Fruit fly (Drosophila melanogaster) whole organism, embryonic: ENCODE data around the gene eloF.
A peak's percentile ranks its signal among the peaks of the same experiment; 100 is the strongest.

Experiments used
- Bgb ChIP-seq: fragments of 200-800 bp; sonication (Bioruptor generic); IDR thresholded peaks from 2 replicates; pipeline ENCODE4 v1.3.6; 2022; ENCODE audit warnings: missing biosample characterization, missing genetic modification characterization; ENCODE audit not compliant: partially characterized antibody
- Blimp-1 ChIP-seq: fragments of 200-800 bp; sonication (Bioruptor generic); optimal IDR thresholded peaks from 3 replicates; lab custom pipeline; 2018; ENCODE audit warnings: missing biosample characterization, missing genetic modification characterization, mild to moderate bottlenecking, moderate library complexity, missing genetic modification reagents
- CG10462 ChIP-seq: fragments of 200-800 bp; sonication (Bioruptor generic); optimal IDR thresholded peaks from 2 replicates; lab custom pipeline; 2016; ENCODE audit warnings: missing biosample characterization, missing genetic modification characterization
- CG11247 ChIP-seq: fragments of 200-800 bp; sonication (Bioruptor generic); IDR thresholded peaks from 2 replicates; pipeline ENCODE4 v1.3.6; 2022; ENCODE audit warnings: missing biosample characterization, missing genetic modification characterization
- CG11695 ChIP-seq: fragments of 200-800 bp; sonication (Bioruptor generic); IDR thresholded peaks from 3 replicates; pipeline ENCODE4 v1.3.6; 2022; ENCODE audit warnings: missing biosample characterization, missing genetic modification characterization
- CG12104 ChIP-seq: fragments of 200-800 bp; sonication (Bioruptor generic); optimal IDR thresholded peaks from 3 replicates; lab custom pipeline; 2016; ENCODE audit warnings: missing biosample characterization, missing genetic modification characterization
- CG12236 ChIP-seq: fragments of 200-800 bp; sonication (Bioruptor generic); optimal IDR thresholded peaks from 2 replicates; lab custom pipeline; 2016; ENCODE audit warnings: missing biosample characterization, missing genetic modification characterization
- CG12299 ChIP-seq: fragments of 200-800 bp; sonication (Bioruptor generic); optimal IDR thresholded peaks from 2 replicates; lab custom pipeline; 2018; ENCODE audit warnings: missing biosample characterization, mild to moderate bottlenecking, missing genetic modification characterization
- CG13424 ChIP-seq: fragments of 200-800 bp; sonication (Bioruptor generic); optimal IDR thresholded peaks from 2 replicates; lab custom pipeline; 2019; ENCODE audit warnings: missing biosample characterization, mild to moderate bottlenecking, missing genetic modification characterization, moderate library complexity
- CG17186 ChIP-seq: fragments of 200-800 bp; sonication (Bioruptor generic); optimal IDR thresholded peaks from 3 replicates; lab custom pipeline; 2017; ENCODE audit warnings: missing biosample characterization, missing genetic modification reagents, missing genetic modification characterization
- CG17829 ChIP-seq: fragments of 200-800 bp; optimal IDR thresholded peaks from 2 replicates; lab custom pipeline; 2019; ENCODE audit warnings: missing biosample characterization, mild to moderate bottlenecking, missing genetic modification characterization, moderate library complexity
- CG17912 ChIP-seq: fragments of 200-800 bp; sonication (Bioruptor generic); optimal IDR thresholded peaks from 2 replicates; lab custom pipeline; 2018; ENCODE audit warnings: missing biosample characterization, mild to moderate bottlenecking, missing genetic modification characterization
- CG18262 ChIP-seq: fragments of 200-800 bp; optimal IDR thresholded peaks from 3 replicates; lab custom pipeline; 2019; ENCODE audit warnings: missing biosample characterization, mild to moderate bottlenecking, missing genetic modification characterization, moderate library complexity
- CG2120 ChIP-seq: fragments of 200-800 bp; sonication (Bioruptor generic); optimal IDR thresholded peaks from 3 replicates; lab custom pipeline; 2016; ENCODE audit warnings: missing biosample characterization, missing genetic modification characterization
- CG4360 ChIP-seq: fragments of 200-800 bp; sonication (Bioruptor generic); IDR thresholded peaks from 2 replicates; pipeline ENCODE4 v1.3.6; 2022; ENCODE audit warnings: missing biosample characterization, missing genetic modification characterization
- CG7745 ChIP-seq: fragments of 200-800 bp; sonication (Bioruptor generic); optimal IDR thresholded peaks from 2 replicates; lab custom pipeline; 2018; ENCODE audit warnings: missing biosample characterization, mild to moderate bottlenecking, missing genetic modification characterization, moderate library complexity
- CG8388 ChIP-seq: fragments of 200-800 bp; sonication (Bioruptor generic); optimal IDR thresholded peaks from 2 replicates; lab custom pipeline; 2019; ENCODE audit warnings: missing biosample characterization, mild to moderate bottlenecking, missing genetic modification characterization, moderate library complexity
- CG9817 ChIP-seq: fragments of 200-800 bp; sonication (Bioruptor generic); optimal IDR thresholded peaks from 2 replicates; lab custom pipeline; 2018; ENCODE audit warnings: missing biosample characterization, mild to moderate bottlenecking, missing genetic modification characterization, moderate library complexity
- Fer2 ChIP-seq: fragments of 200-800 bp; sonication (Bioruptor generic); optimal IDR thresholded peaks from 2 replicates; lab custom pipeline; 2018; ENCODE audit warnings: missing biosample characterization, mild to moderate bottlenecking, missing genetic modification characterization, moderate library complexity
- Gsc ChIP-seq: fragments of 200-800 bp; sonication (Bioruptor generic); IDR thresholded peaks from 2 replicates; pipeline ENCODE4 v1.3.6; 2022; ENCODE audit warnings: missing biosample characterization, missing genetic modification characterization
- HLHmδ ChIP-seq: fragments of 200-800 bp; sonication (Bioruptor generic); optimal IDR thresholded peaks from 2 replicates; lab custom pipeline; 2018; ENCODE audit warnings: missing biosample characterization, mild to moderate bottlenecking, missing genetic modification characterization, moderate library complexity
- HmgD ChIP-seq: fragments of 200-800 bp; sonication (Bioruptor generic); optimal IDR thresholded peaks from 3 replicates; lab custom pipeline; 2016; ENCODE audit warnings: missing biosample characterization, missing genetic modification characterization
- Hsf ChIP-seq: fragments of 200-800 bp; sonication (Bioruptor generic); optimal IDR thresholded peaks from 3 replicates; lab custom pipeline; 2016; ENCODE audit warnings: missing biosample characterization, missing genetic modification characterization
- MBD-R2 ChIP-seq: fragments of 200-800 bp; sonication (Bioruptor generic); IDR thresholded peaks from 2 replicates; pipeline ENCODE4 v1.3.6; 2022; ENCODE audit warnings: missing biosample characterization, missing genetic modification characterization
- Med ChIP-seq: fragments of 200-800 bp; sonication (Bioruptor generic); peaks from one replicate; lab custom pipeline; 2016; ENCODE audit warnings: missing biosample characterization, missing genetic modification characterization, mild to moderate bottlenecking, inconsistent platforms, moderate library complexity
- Pdp1 ChIP-seq, 2 experiments: fragments of 200-800 bp; sonication (Bioruptor generic); optimal IDR thresholded peaks; 3 replicates each; lab custom pipeline; 2016; ENCODE audit warnings: missing biosample characterization in 2 of 2, missing genetic modification characterization in 2 of 2, mild to moderate bottlenecking in 1 of 2, moderate library complexity in 1 of 2
- Ravus ChIP-seq: fragments of 200-800 bp; sonication (Bioruptor generic); IDR thresholded peaks from 2 replicates; pipeline ENCODE4 v1.3.6; 2022; ENCODE audit warnings: missing biosample characterization, missing genetic modification characterization
- Rfx ChIP-seq: fragments of 200-800 bp; sonication (Bioruptor generic); IDR thresholded peaks from 2 replicates; pipeline ENCODE4 v1.3.6; 2022; ENCODE audit warnings: missing biosample characterization, missing genetic modification characterization
- Sox100B ChIP-seq: fragments of 200-800 bp; sonication (Bioruptor generic); optimal IDR thresholded peaks from 3 replicates; lab custom pipeline; 2018; ENCODE audit warnings: missing biosample characterization, mild to moderate bottlenecking, missing genetic modification characterization
- Taf1 ChIP-seq: fragments of 200-800 bp; sonication (Bioruptor generic); IDR thresholded peaks from 2 replicates; pipeline ENCODE4 v1.3.6; 2022; ENCODE audit warnings: missing biosample characterization, missing genetic modification characterization
- ara ChIP-seq: fragments of 200-800 bp; sonication (Bioruptor generic); IDR thresholded peaks from 2 replicates; pipeline ENCODE4 v1.3.6; 2022; ENCODE audit warnings: missing biosample characterization, missing genetic modification characterization
- ci ChIP-seq: fragments of 200-800 bp; sonication (Bioruptor generic); IDR thresholded peaks from 3 replicates; pipeline ENCODE4 v1.3.6; 2022; ENCODE audit warnings: missing biosample characterization, missing genetic modification characterization
- dmrt11E ChIP-seq: fragments of 200-800 bp; sonication (Bioruptor generic); optimal IDR thresholded peaks from 3 replicates; lab custom pipeline; 2018; ENCODE audit warnings: missing biosample characterization, mild to moderate bottlenecking, missing genetic modification characterization, moderate library complexity
- emc ChIP-seq: fragments of 200-800 bp; sonication (Bioruptor generic); optimal IDR thresholded peaks from 2 replicates; lab custom pipeline; 2016; ENCODE audit warnings: missing biosample characterization, missing genetic modification characterization
- gce ChIP-seq: fragments of 200-800 bp; sonication (Bioruptor generic); IDR thresholded peaks from 3 replicates; pipeline ENCODE4 v1.3.6; 2022; ENCODE audit warnings: missing biosample characterization, missing genetic modification characterization
- gcm2 ChIP-seq: fragments of 200-800 bp; sonication (Bioruptor generic); optimal IDR thresholded peaks from 2 replicates; lab custom pipeline; 2016; ENCODE audit warnings: missing biosample characterization, missing genetic modification characterization
- gem ChIP-seq: fragments of 200-800 bp; sonication (Bioruptor generic); optimal IDR thresholded peaks from 2 replicates; lab custom pipeline; 2019; ENCODE audit warnings: missing biosample characterization, mild to moderate bottlenecking, missing genetic modification characterization, moderate library complexity
- gt ChIP-seq: fragments of 200-800 bp; sonication (Bioruptor generic); IDR thresholded peaks from 2 replicates; pipeline ENCODE4 v1.3.6; 2022; ENCODE audit warnings: missing biosample characterization, missing genetic modification characterization
- hkb ChIP-seq, 2 experiments: fragments of 200-800 bp in 1 of 2; fragments of >200 bp in 1 of 2; sonication (Bioruptor generic) in 1 of 2; IDR thresholded peaks in 1 of 2; optimal IDR thresholded peaks in 1 of 2; 2 replicates each; pipeline versions ENCODE4 v1.3.6 to Lab custom; 2017 to 2022; ENCODE audit warnings: missing biosample characterization in 1 of 2, missing genetic modification characterization in 1 of 2
- knrl ChIP-seq: fragments of 200-800 bp; sonication (Bioruptor generic); IDR thresholded peaks from 3 replicates; pipeline ENCODE4 v1.3.6; 2022; ENCODE audit warnings: missing biosample characterization, missing genetic modification characterization; ENCODE audit not compliant: partially characterized antibody
- mam ChIP-seq: fragments of 200-800 bp; sonication (Bioruptor generic); optimal IDR thresholded peaks from 3 replicates; lab custom pipeline; 2016; ENCODE audit warnings: missing biosample characterization, missing genetic modification characterization
- nerfin-1 ChIP-seq: fragments of 200-800 bp; sonication (Bioruptor generic); optimal IDR thresholded peaks from 3 replicates; lab custom pipeline; 2019; ENCODE audit warnings: missing biosample characterization, mild to moderate bottlenecking, missing genetic modification characterization, moderate library complexity
- nom ChIP-seq: fragments of 200-800 bp; sonication (Bioruptor generic); optimal IDR thresholded peaks from 2 replicates; lab custom pipeline; 2017; ENCODE audit warnings: missing biosample characterization, missing genetic modification characterization, mild to moderate bottlenecking, moderate library complexity, missing genetic modification reagents
- oc ChIP-seq: fragments of 200-800 bp; sonication (Bioruptor generic); optimal IDR thresholded peaks from 2 replicates; lab custom pipeline; 2018; ENCODE audit warnings: missing biosample characterization, mild to moderate bottlenecking, missing genetic modification characterization, moderate library complexity
- rib ChIP-seq: fragments of 200-800 bp; sonication (Bioruptor generic); IDR thresholded peaks from 2 replicates; pipeline ENCODE4 v1.3.6; 2022; ENCODE audit warnings: missing biosample characterization, missing genetic modification characterization
- sd ChIP-seq: fragments of 200-800 bp; sonication (Bioruptor generic); optimal IDR thresholded peaks from 3 replicates; lab custom pipeline; 2018; ENCODE audit warnings: missing biosample characterization, mild to moderate bottlenecking, missing genetic modification characterization, moderate library complexity
- sima ChIP-seq: fragments of 200-800 bp; sonication (Bioruptor generic); optimal IDR thresholded peaks from 2 replicates; lab custom pipeline; 2016; ENCODE audit warnings: missing biosample characterization, missing genetic modification characterization
- slbo ChIP-seq: fragments of 200-800 bp; sonication (Bioruptor generic); IDR thresholded peaks from 2 replicates; pipeline ENCODE4 v1.3.6; 2022; ENCODE audit warnings: missing biosample characterization, missing genetic modification characterization
- tap ChIP-seq: fragments of 200-800 bp; optimal IDR thresholded peaks from 3 replicates; lab custom pipeline; 2019; ENCODE audit warnings: missing biosample characterization, mild to moderate bottlenecking, missing genetic modification characterization, moderate library complexity
- z ChIP-seq: fragments of 200-800 bp; sonication (Bioruptor generic); IDR thresholded peaks from 3 replicates; pipeline ENCODE4 v1.3.6; 2022; ENCODE audit warnings: missing biosample characterization, missing genetic modification characterization

eloF gene

dm6 chr3R:9783240-9783917 is 30.6 kb upstream of the eloF start (continued):
- TF ChIP-seq dmrt11E (tag; lab: Kevin White, UChicago) (peak; percentile 2), CG12236 (GFP tag; lab: Kevin White, UChicago) (no peak), CG18262 (tag; lab: Kevin White, UChicago) (peak; percentile 27), Taf1 (GFP tag; lab: Robert Waterston, UW) (no peak), nerfin-1 (tag; lab: Kevin White, UChicago) (no peak), Med (GFP tag; lab: Kevin White, UChicago) (no peak), hkb (optimal IDR thresholded peaks at IDR 0.05; lab: Kevin White, UChicago) (no peak), hkb (GFP tag; IDR thresholded peaks at IDR 0.05; lab: Robert Waterston, UW) (no peak), Ravus (GFP tag; lab: Robert Waterston, UW) (no peak), ci (GFP tag; lab: Robert Waterston, UW) (no peak), slbo (GFP tag; lab: Robert Waterston, UW) (no peak), gem (tag; lab: Kevin White, UChicago) (peak; percentile 73), CG4360 (GFP tag; lab: Robert Waterston, UW) (no peak), CG17912 (GFP tag; lab: Kevin White, UChicago) (no peak), oc (tag; lab: Kevin White, UChicago) (no peak), CG9817 (tag; lab: Kevin White, UChicago) (no peak), Gsc (GFP tag; lab: Robert Waterston, UW) (no peak), Pdp1 (GFP tag; optimal IDR thresholded peaks at IDR 0.05; lab: Kevin White, UChicago) (peak in 1 of 2 experiments; percentile 95), knrl (GFP tag; lab: Robert Waterston, UW) (no peak), CG2120 (GFP tag; lab: Kevin White, UChicago) (peak; percentile 24), ara (no peak), HLHmδ (GFP tag; lab: Kevin White, UChicago) (no peak), emc (GFP tag; lab: Kevin White, UChicago) (no peak), gt (GFP tag; lab: Robert Waterston, UW) (no peak), CG7745 (tag; lab: Kevin White, UChicago) (no peak), Hsf (GFP tag; lab: Kevin White, UChicago) (no peak), CG11695 (no peak), mam (GFP tag; lab: Kevin White, UChicago) (no peak), HmgD (GFP tag; lab: Kevin White, UChicago) (no peak), rib (no peak), Rfx (GFP tag; lab: Robert Waterston, UW) (no peak), CG17186 (GFP tag; lab: Kevin White, UChicago) (no peak), CG10462 (no peak), Bgb (peak; percentile 21; the same call in 1 of the 2 replicates), z (no peak), CG17829 (tag; lab: Kevin White, UChicago) (no peak), CG12299 (tag; lab: Kevin White, UChicago) (no peak), MBD-R2 (GFP tag; lab: Robert Waterston, UW) (no peak), nom (no peak), tap (tag; lab: Kevin White, UChicago) (peak; percentile 14), sima (no peak), CG8388 (GFP tag; lab: Kevin White, UChicago) (peak; percentile 50), gcm2 (GFP tag; lab: Kevin White, UChicago) (no peak), gce (GFP tag; lab: Robert Waterston, UW) (no peak), CG13424 (no peak), Blimp-1 (no peak), CG12104 (no peak), Sox100B (no peak), Fer2 (tag; lab: Kevin White, UChicago) (no peak), CG11247 (GFP tag; lab: Robert Waterston, UW) (no peak), sd (no peak)
